Fruit fly (Drosophila melanogaster): Measurements from ENCODE around the gene Qsox3.
A peak's percentile ranks its signal among the peaks of the same experiment; 100 is the strongest.

DNA sequence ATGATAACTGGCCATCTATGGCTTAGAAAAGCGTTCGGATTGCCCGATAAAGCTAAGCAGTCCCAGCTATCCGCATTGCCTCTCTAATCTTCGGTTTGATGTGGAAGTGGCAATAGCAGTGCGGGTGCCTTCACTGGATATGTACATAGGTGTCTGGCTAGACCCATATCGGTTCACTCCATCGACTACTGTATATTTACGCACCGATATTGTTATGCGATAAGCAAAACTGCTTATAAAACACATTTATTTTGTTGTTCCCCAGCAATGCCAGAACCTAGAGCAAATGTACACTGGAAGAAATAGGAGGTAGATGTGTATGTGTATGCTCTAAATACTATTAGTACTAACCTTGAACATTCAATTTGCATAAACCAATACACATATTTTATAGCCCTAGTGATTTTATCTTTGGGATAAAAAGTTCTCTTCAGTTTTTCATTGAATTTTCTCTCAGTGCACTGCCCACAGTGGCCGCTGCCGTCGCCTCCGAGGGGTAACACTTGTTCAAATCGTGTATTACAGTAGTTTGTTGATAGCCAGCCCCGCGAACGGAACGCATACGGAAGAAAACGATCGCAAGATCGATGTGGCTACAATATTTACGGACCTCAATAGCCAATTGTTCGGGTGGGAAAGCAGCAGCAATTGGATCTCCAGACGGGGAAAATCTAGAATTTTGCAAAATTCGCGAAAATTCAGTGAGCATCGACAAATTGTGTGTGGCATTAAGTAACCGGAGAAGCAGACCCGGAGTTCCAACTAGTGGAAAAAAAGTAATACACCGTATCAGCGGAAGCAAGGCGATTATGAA is 41.3 kb upstream of the Qsox3 start, which contains the start of gene CG31431:
- TF ChIP-seq CG16779 (tag; optimal IDR thresholded peaks at IDR 0.05), result peak; percentile 64
- peak; percentile 88 for TF ChIP-seq CG3919 (GFP tag; optimal IDR thresholded peaks at IDR 0.05)

All from whole organism, prepupa.